Worm (Caenorhabditis elegans) whole organism, young adult: ENCODE measurements around the gene cyp-35D1.
A peak's percentile ranks its signal among the peaks of the same experiment; 100 is the strongest.

Experiments used
- B0261.1 ChIP-seq: sonication (generic microtip); optimal IDR thresholded peaks from 2 replicates; lab custom pipeline; 2016; ENCODE audit warnings: mild to moderate bottlenecking, missing genetic modification characterization, moderate library complexity, missing compliant biosample characterization
- F33H1.4 ChIP-seq: fragments of 200-800 bp; sonication (Bioruptor generic); IDR thresholded peaks from 2 replicates; pipeline ENCODE4 v1.3.6; 2022; ENCODE audit warnings: missing genetic modification reagents, missing genetic modification characterization, missing compliant biosample characterization
- F52B5.7 ChIP-seq: sonication (generic microtip); optimal IDR thresholded peaks from 2 replicates; lab custom pipeline; 2016; ENCODE audit warnings: mild to moderate bottlenecking, missing genetic modification characterization, missing compliant biosample characterization
- F55B11.4 ChIP-seq: sonication (generic microtip); optimal IDR thresholded peaks from 2 replicates; lab custom pipeline; 2016; ENCODE audit warnings: missing compliant biosample characterization, missing genetic modification characterization, borderline replicate concordance; ENCODE audit not compliant: insufficient read depth
- K11D2.4 ChIP-seq: fragments of 200-800 bp; sonication (Bioruptor generic); IDR thresholded peaks from 2 replicates; pipeline ENCODE4 v1.3.6; 2022; ENCODE audit warnings: missing genetic modification reagents, missing genetic modification characterization, missing compliant biosample characterization
- K12H6.12 ChIP-seq: fragments of 200-800 bp; sonication (Bioruptor generic); optimal IDR thresholded peaks from 2 replicates; lab custom pipeline; 2018; ENCODE audit warnings: mild to moderate bottlenecking, missing genetic modification characterization, missing compliant biosample characterization
- Y56A3A.18 ChIP-seq: fragments of 200-800 bp; sonication (Bioruptor generic); IDR thresholded peaks from 2 replicates; pipeline ENCODE4 v1.3.6; 2022; ENCODE audit warnings: missing genetic modification reagents, missing genetic modification characterization, missing compliant biosample characterization
- Y79H2A.3 ChIP-seq: fragments of 200-800 bp; sonication (Bioruptor generic); conservative IDR thresholded peaks from 2 replicates; pipeline ENCODE4 v1.3.6; 2022; ENCODE audit warnings: missing genetic modification reagents, missing genetic modification characterization, missing compliant biosample characterization
- ZK185.1 ChIP-seq: sonication (generic microtip); optimal IDR thresholded peaks from 2 replicates; lab custom pipeline; 2016; ENCODE audit warnings: mild to moderate bottlenecking, missing genetic modification characterization, missing compliant biosample characterization; ENCODE audit not compliant: poor library complexity, severe bottlenecking
- akir-1 ChIP-seq: fragments of 200-800 bp; sonication (Bioruptor generic); optimal IDR thresholded peaks from 2 replicates; lab custom pipeline; 2018; ENCODE audit warnings: mild to moderate bottlenecking, missing genetic modification characterization, moderate library complexity, missing compliant biosample characterization
- ama-1 ChIP-seq, 3 experiments: fragments of 150-350 bp in 1 of 3; sonication (generic microtip) in 2 of 3; optimal IDR thresholded peaks; 2 replicates each; lab custom pipeline; 2014 to 2018; ENCODE audit warnings: missing biosample characterization in 2 of 3, missing genetic modification characterization in 2 of 3, missing genetic modification reagents in 2 of 3
- aptf-2 ChIP-seq: fragments of 200-800 bp; sonication (Bioruptor generic); conservative IDR thresholded peaks from 2 replicates; pipeline ENCODE4 v1.3.6; 2022; ENCODE audit warnings: missing genetic modification reagents, missing genetic modification characterization, missing compliant biosample characterization
- atf-7 ChIP-seq: sonication (generic microtip); optimal IDR thresholded peaks from 2 replicates; lab custom pipeline; 2017; ENCODE audit warnings: mild to moderate bottlenecking, missing genetic modification characterization, missing compliant biosample characterization
- bed-1 ChIP-seq: fragments of 200-800 bp; sonication (Bioruptor generic); IDR thresholded peaks from 2 replicates; pipeline ENCODE4 v1.3.6; 2022; ENCODE audit warnings: missing genetic modification reagents, missing genetic modification characterization, missing compliant biosample characterization
- bed-2 ChIP-seq: fragments of 200-800 bp; sonication (Bioruptor generic); IDR thresholded peaks from 2 replicates; pipeline ENCODE4 v1.3.6; 2022; ENCODE audit warnings: missing genetic modification reagents, missing genetic modification characterization, missing compliant biosample characterization
- cebp-2 ChIP-seq: fragments of 200-800 bp; sonication (Bioruptor generic); IDR thresholded peaks from 2 replicates; pipeline ENCODE4 v1.3.6; 2022; ENCODE audit warnings: missing genetic modification characterization, missing compliant biosample characterization
- ceh-40 ChIP-seq: fragments of 200-800 bp; sonication (Bioruptor generic); IDR thresholded peaks from 2 replicates; pipeline ENCODE4 v1.3.6; 2022; ENCODE audit warnings: missing genetic modification characterization, missing compliant biosample characterization
- ceh-79 ChIP-seq: sonication (generic microtip); optimal IDR thresholded peaks from 2 replicates; lab custom pipeline; 2017; ENCODE audit warnings: mild to moderate bottlenecking, missing genetic modification characterization, missing compliant biosample characterization
- die-1 ChIP-seq: sonication (generic microtip); optimal IDR thresholded peaks from 2 replicates; lab custom pipeline; 2016; ENCODE audit warnings: missing genotype, mild to moderate bottlenecking, missing genetic modification characterization, missing compliant biosample characterization
- dox-1 ChIP-seq: fragments of 200-800 bp; sonication (Bioruptor generic); IDR thresholded peaks from 2 replicates; pipeline ENCODE4 v1.3.6; 2022; ENCODE audit warnings: missing genetic modification reagents, missing genetic modification characterization, missing compliant biosample characterization
- ekl-4 ChIP-seq: fragments of 200-800 bp; sonication (Bioruptor generic); IDR thresholded peaks from 2 replicates; pipeline ENCODE4 v1.3.6; 2022; ENCODE audit warnings: missing genetic modification reagents, missing genetic modification characterization, missing compliant biosample characterization
- gei-17 ChIP-seq: fragments of 200-800 bp; sonication (Bioruptor generic); optimal IDR thresholded peaks from 2 replicates; lab custom pipeline; 2018; ENCODE audit warnings: mild to moderate bottlenecking, missing genetic modification characterization, missing compliant biosample characterization
- hlh-12 ChIP-seq: sonication (generic microtip); optimal IDR thresholded peaks from 2 replicates; lab custom pipeline; 2016; ENCODE audit warnings: missing genetic modification characterization, missing compliant biosample characterization
- hrde-1 ChIP-seq: sonication (generic microtip); optimal IDR thresholded peaks from 2 replicates; lab custom pipeline; 2016; ENCODE audit warnings: missing genetic modification characterization, mild to moderate bottlenecking, missing compliant biosample characterization, moderate library complexity, missing genotype, missing genetic modification reagents, borderline replicate concordance
- hsf-1 ChIP-seq: fragments of 200-800 bp; sonication (Bioruptor generic); IDR thresholded peaks from 2 replicates; pipeline ENCODE4 v1.3.6; 2022; ENCODE audit warnings: missing genetic modification reagents, missing genetic modification characterization, missing compliant biosample characterization
- lin-26 ChIP-seq: fragments of 200-800 bp; sonication (Bioruptor generic); IDR thresholded peaks from 2 replicates; pipeline ENCODE4 v1.3.6; 2022; ENCODE audit warnings: missing genetic modification reagents, missing genetic modification characterization, missing compliant biosample characterization
- lin-54 ChIP-seq: fragments of 200-800 bp; sonication (Bioruptor generic); optimal IDR thresholded peaks from 2 replicates; lab custom pipeline; 2018; ENCODE audit warnings: mild to moderate bottlenecking, missing genetic modification characterization, missing compliant biosample characterization
- madf-6 ChIP-seq: fragments of 200-800 bp; sonication (Bioruptor generic); IDR thresholded peaks from 2 replicates; pipeline ENCODE4 v1.3.6; 2022; ENCODE audit warnings: missing genetic modification reagents, missing genetic modification characterization, missing compliant biosample characterization
- madf-8 ChIP-seq: fragments of 200-800 bp; sonication (Bioruptor generic); conservative IDR thresholded peaks from 2 replicates; pipeline ENCODE4 v1.3.6; 2022; ENCODE audit warnings: missing genetic modification reagents, missing genetic modification characterization, missing compliant biosample characterization
- mes-4 ChIP-seq: sonication (generic microtip); optimal IDR thresholded peaks from 2 replicates; lab custom pipeline; 2016; ENCODE audit warnings: missing genotype, missing genetic modification characterization, missing compliant biosample characterization
- nhr-120 ChIP-seq: fragments of 200-800 bp; sonication (Bioruptor generic); IDR thresholded peaks from 2 replicates; pipeline ENCODE4 v1.3.6; 2022; ENCODE audit warnings: missing genetic modification characterization, missing compliant biosample characterization
- nhr-80 ChIP-seq: sonication (generic microtip); optimal IDR thresholded peaks from 2 replicates; lab custom pipeline; 2016; ENCODE audit warnings: missing genetic modification characterization, missing compliant biosample characterization
- pha-4 ChIP-seq: fragments of 150-350 bp; sonication (generic microtip); optimal IDR thresholded peaks from 2 replicates; lab custom pipeline; 2014; ENCODE audit warnings: missing biosample characterization, missing genetic modification reagents, missing genetic modification characterization
- snpc-1.3 ChIP-seq: sonication (generic microtip); optimal IDR thresholded peaks from 2 replicates; lab custom pipeline; 2017; ENCODE audit warnings: missing genetic modification characterization, mild to moderate bottlenecking, missing compliant biosample characterization, antibody characterized with exemption, moderate library complexity, missing genotype, missing genetic modification reagents; ENCODE audit not compliant: insufficient read depth
- unc-130 ChIP-seq: sonication (generic microtip); optimal IDR thresholded peaks from 2 replicates; lab custom pipeline; 2016; ENCODE audit warnings: missing genetic modification reagents, missing genetic modification characterization, missing compliant biosample characterization
- xnd-1 ChIP-seq: sonication (generic microtip); optimal IDR thresholded peaks from 2 replicates; lab custom pipeline; 2016; ENCODE audit warnings: missing genotype, missing genetic modification reagents, missing genetic modification characterization, missing compliant biosample characterization
- zfh-2 ChIP-seq: fragments of 200-800 bp; sonication (Bioruptor generic); conservative IDR thresholded peaks from 2 replicates; pipeline ENCODE4 v1.3.6; 2022; ENCODE audit warnings: missing genetic modification reagents, missing genetic modification characterization, missing compliant biosample characterization
- ztf-28 ChIP-seq: fragments of 200-800 bp; sonication (Bioruptor generic); IDR thresholded peaks from 2 replicates; pipeline ENCODE4 v1.3.6; 2022; ENCODE audit warnings: missing genetic modification reagents, missing genetic modification characterization, missing compliant biosample characterization

Gene cyp-35D1

DNA sequence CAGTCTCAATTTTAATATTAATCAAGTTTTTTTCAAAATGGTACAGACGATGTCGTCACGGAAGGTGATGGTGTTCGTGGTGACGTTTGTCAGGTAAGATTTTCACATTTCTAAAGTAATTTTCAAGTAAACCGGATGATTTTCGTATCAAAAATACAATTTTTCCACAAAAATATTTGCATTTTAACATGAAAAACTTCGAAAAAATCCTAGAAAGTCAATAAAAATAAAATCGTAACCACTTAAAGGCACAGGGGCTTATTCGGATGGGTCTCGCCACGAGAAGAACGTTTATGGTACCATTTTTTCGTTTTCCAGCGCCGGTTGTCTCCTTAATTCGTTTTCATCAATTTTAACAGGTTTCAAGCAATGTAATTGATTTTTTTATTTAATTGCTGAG is 44.7 kb upstream of the cyp-35D1 start, which contains the start of gene T10C6.6 (continued):
- no peak for TF ChIP-seq Y79H2A.3 (GFP tag; lab: Robert Waterston, UW)
- TF ChIP-seq mes-4 (tag; lab: Kevin White, UChicago): no peak
- no peak for TF ChIP-seq nhr-120
- no peak for TF ChIP-seq K12H6.12 (tag; lab: Kevin White, UChicago)
- no peak for TF ChIP-seq cebp-2 (GFP tag; lab: Robert Waterston, UW)
- TF ChIP-seq F55B11.4 (tag; lab: Kevin White, UChicago): no peak
- TF ChIP-seq nhr-80: no peak
- no peak for TF ChIP-seq dox-1 (GFP tag; lab: Robert Waterston, UW)
- peak; percentile 79 for TF ChIP-seq xnd-1 (tag; lab: Kevin White, UChicago)
- TF ChIP-seq Y56A3A.18 (GFP tag; lab: Robert Waterston, UW): no peak
- TF ChIP-seq unc-130 (GFP tag; lab: Kevin White, UChicago): no peak
- TF ChIP-seq bed-2 (GFP tag; lab: Robert Waterston, UW): no peak
- TF ChIP-seq madf-8 (GFP tag; lab: Robert Waterston, UW): peak; percentile 38; the same call in 1 of the 2 replicates
- TF ChIP-seq hrde-1: no peak
- peak; percentile 84 for TF ChIP-seq F33H1.4 (GFP tag; lab: Robert Waterston, UW)
- TF ChIP-seq F52B5.7 (tag; lab: Kevin White, UChicago): no peak
- no peak for TF ChIP-seq die-1 (tag; lab: Kevin White, UChicago)
- no peak for TF ChIP-seq hsf-1 (GFP tag; lab: Robert Waterston, UW)
- no peak for TF ChIP-seq pha-4
- no peak for TF ChIP-seq lin-26 (GFP tag; lab: Robert Waterston, UW)
- peak; percentile 38 for TF ChIP-seq ceh-79
- TF ChIP-seq ZK185.1 (tag; lab: Kevin White, UChicago): no peak
- TF ChIP-seq B0261.1: no peak
- no peak for TF ChIP-seq snpc-1.3 (tag; lab: Kevin White, UChicago)
- TF ChIP-seq akir-1 (GFP tag; lab: Kevin White, UChicago): no peak
- TF ChIP-seq bed-1 (GFP tag; lab: Robert Waterston, UW): no peak
- no peak for TF ChIP-seq ceh-40
- TF ChIP-seq gei-17 (GFP tag; lab: Kevin White, UChicago): no peak
- TF ChIP-seq ekl-4: peak; percentile 54; the same call in 1 of the 2 replicates
- peak; percentile 81 for TF ChIP-seq madf-6 (GFP tag; lab: Robert Waterston, UW)
- TF ChIP-seq ama-1 (optimal IDR thresholded peaks at IDR 0.05; lab: Kevin White, UChicago): no peak
- no peak for TF ChIP-seq ama-1 (GFP tag; optimal IDR thresholded peaks at IDR 0.05; lab: Kevin White, UChicago)
- TF ChIP-seq K11D2.4 (GFP tag; lab: Robert Waterston, UW): no peak
- no peak for TF ChIP-seq hlh-12
- no peak for TF ChIP-seq ztf-28 (GFP tag; lab: Robert Waterston, UW)
- TF ChIP-seq atf-7 (tag; lab: Kevin White, UChicago): no peak

DNA sequence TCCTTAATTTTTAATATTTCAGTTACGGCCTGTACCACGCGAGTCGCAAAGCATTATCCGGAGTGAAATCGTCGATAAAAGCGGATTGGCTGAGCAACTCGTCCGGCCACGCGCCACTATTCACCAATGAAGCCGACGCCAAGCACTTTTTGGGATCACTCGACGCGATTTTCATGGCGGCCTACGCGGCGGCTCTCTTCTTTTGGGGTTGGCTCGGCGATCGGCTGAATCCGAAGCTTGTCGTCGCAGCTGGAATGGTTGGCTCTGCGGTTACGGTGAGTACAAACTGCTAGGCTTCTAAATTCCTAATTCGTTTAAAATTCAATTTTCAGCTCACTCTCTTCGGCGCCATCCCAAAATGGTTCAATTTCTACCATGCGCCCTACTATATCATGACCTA is 44.1 kb upstream of the cyp-35D1 start:
- TF ChIP-seq zfh-2 (GFP tag; lab: Robert Waterston, UW) (peak; percentile 51), ztf-28 (GFP tag; lab: Robert Waterston, UW) (no peak)
- TF ChIP-seq, all 124 proteins: peak for 1

DNA sequence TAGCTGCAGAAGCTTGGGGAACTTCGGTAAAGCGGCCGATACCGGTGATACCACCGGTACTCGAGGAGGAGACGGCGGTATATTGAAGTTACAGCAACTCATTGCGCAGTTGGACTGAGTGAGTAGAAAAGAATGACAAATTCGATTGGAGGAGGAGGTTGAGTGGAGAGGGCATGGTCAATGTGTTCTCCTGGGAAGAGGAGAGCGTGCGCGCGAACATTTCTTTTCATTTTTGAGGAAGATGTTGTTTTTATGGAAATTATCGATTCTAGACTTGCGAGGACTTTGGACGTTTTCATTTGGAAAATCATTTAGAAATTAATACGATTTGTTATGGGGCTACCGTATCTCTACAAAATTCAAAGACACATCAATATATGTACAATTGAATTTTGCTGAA is 39.8 kb upstream of the cyp-35D1 start:
- TF ChIP-seq nhr-80 (no peak), lin-54 (no peak), aptf-2 (peak; percentile 92)
